Fruit fly (Drosophila melanogaster) whole organism, embryonic: ENCODE measurements around the gene Eip75B.
A peak's percentile ranks its signal among the peaks of the same experiment; 100 is the strongest.

Experiments
- Atf6 ChIP-seq: fragments of 200-800 bp; sonication (Bioruptor generic); IDR thresholded peaks from 2 replicates; pipeline ENCODE4 v1.3.6; 2022; ENCODE audit warnings: missing biosample characterization, missing genetic modification characterization
- Blimp-1 ChIP-seq: fragments of 200-800 bp; sonication (Bioruptor generic); optimal IDR thresholded peaks from 3 replicates; lab custom pipeline; 2018; ENCODE audit warnings: missing biosample characterization, missing genetic modification characterization, mild to moderate bottlenecking, moderate library complexity, missing genetic modification reagents
- CG11696 ChIP-seq: fragments of 200-800 bp; sonication (Bioruptor generic); IDR thresholded peaks from 2 replicates; pipeline ENCODE4 v1.3.6; 2022; ENCODE audit warnings: missing biosample characterization, missing genetic modification characterization
- CG14014 ChIP-seq: fragments of 200-800 bp; sonication (Bioruptor generic); IDR thresholded peaks from 2 replicates; pipeline ENCODE4 v1.3.6; 2022; ENCODE audit warnings: missing biosample characterization, missing genetic modification characterization
- CG14710 ChIP-seq: fragments of 200-800 bp; sonication (Bioruptor generic); optimal IDR thresholded peaks from 3 replicates; lab custom pipeline; 2019; ENCODE audit warnings: missing biosample characterization, mild to moderate bottlenecking, missing genetic modification characterization, moderate library complexity
- CG1602 ChIP-seq: fragments of 200-800 bp; sonication (Bioruptor generic); optimal IDR thresholded peaks from 3 replicates; lab custom pipeline; 2016; ENCODE audit warnings: missing biosample characterization, missing genetic modification characterization
- CG17328 ChIP-seq: fragments of 200-800 bp; sonication (Bioruptor generic); IDR thresholded peaks from 2 replicates; pipeline ENCODE4 v1.3.6; 2022; ENCODE audit warnings: missing biosample characterization, missing genetic modification characterization
- CG17829 ChIP-seq: fragments of 200-800 bp; optimal IDR thresholded peaks from 2 replicates; lab custom pipeline; 2019; ENCODE audit warnings: missing biosample characterization, mild to moderate bottlenecking, missing genetic modification characterization, moderate library complexity
- CG18011 ChIP-seq: fragments of 200-800 bp; sonication (Bioruptor generic); optimal IDR thresholded peaks from 2 replicates; lab custom pipeline; 2017; ENCODE audit warnings: missing biosample characterization, missing genetic modification characterization, mild to moderate bottlenecking, moderate library complexity, missing genotype
- CG1832 ChIP-seq: fragments of 200-800 bp; sonication (Bioruptor generic); optimal IDR thresholded peaks from 2 replicates; lab custom pipeline; 2017; ENCODE audit warnings: missing biosample characterization, mild to moderate bottlenecking, missing genetic modification characterization, inconsistent platforms
- CG3065 ChIP-seq: fragments of 200-800 bp; sonication (Bioruptor generic); optimal IDR thresholded peaks from 2 replicates; lab custom pipeline; 2016; ENCODE audit warnings: missing biosample characterization, missing genetic modification characterization
- CG33213 ChIP-seq: fragments of 200-800 bp; sonication (Bioruptor generic); optimal IDR thresholded peaks from 3 replicates; lab custom pipeline; 2016; ENCODE audit warnings: missing biosample characterization, missing genetic modification characterization
- CG34224 ChIP-seq: fragments of 200-800 bp; sonication (Bioruptor generic); IDR thresholded peaks from 3 replicates; pipeline ENCODE4 v1.3.6; 2022; ENCODE audit warnings: missing biosample characterization, missing genetic modification characterization; ENCODE audit not compliant: partially characterized antibody
- CG4617 ChIP-seq: fragments of 200-800 bp; sonication (Bioruptor generic); optimal IDR thresholded peaks from 3 replicates; lab custom pipeline; 2016; ENCODE audit warnings: missing biosample characterization, missing genetic modification characterization, borderline replicate concordance
- CG7556 ChIP-seq: fragments of 200-800 bp; sonication (Bioruptor generic); optimal IDR thresholded peaks from 2 replicates; lab custom pipeline; 2017; ENCODE audit warnings: missing biosample characterization, mild to moderate bottlenecking, missing genetic modification characterization
- CG9876 ChIP-seq: fragments of 200-800 bp; sonication (Bioruptor generic); optimal IDR thresholded peaks from 2 replicates; lab custom pipeline; 2016; ENCODE audit warnings: missing biosample characterization, missing genetic modification characterization
- Hmr ChIP-seq: fragments of 200-800 bp; sonication (Bioruptor generic); optimal IDR thresholded peaks from 3 replicates; lab custom pipeline; 2017; ENCODE audit warnings: mild to moderate bottlenecking, missing biosample characterization, missing genetic modification reagents, missing genetic modification characterization
- Hr3 ChIP-seq: fragments of 200-800 bp; sonication (Bioruptor generic); optimal IDR thresholded peaks from 3 replicates; lab custom pipeline; 2016; ENCODE audit warnings: missing biosample characterization, missing genetic modification characterization
- Hr51 ChIP-seq, 2 experiments: fragments of 200-800 bp; sonication (Bioruptor generic); optimal IDR thresholded peaks; 2 replicates in 1 of 2; 3 replicates in 1 of 2; lab custom pipeline; 2016 to 2018; ENCODE audit warnings: missing biosample characterization in 2 of 2, missing genetic modification characterization in 2 of 2, mild to moderate bottlenecking in 1 of 2, moderate library complexity in 1 of 2
- Hsf ChIP-seq: fragments of 200-800 bp; sonication (Bioruptor generic); optimal IDR thresholded peaks from 3 replicates; lab custom pipeline; 2016; ENCODE audit warnings: missing biosample characterization, missing genetic modification characterization
- Lim3 ChIP-seq: fragments of 200-800 bp; sonication (Bioruptor generic); IDR thresholded peaks from 2 replicates; pipeline ENCODE4 v1.3.6; 2022; ENCODE audit warnings: missing biosample characterization, missing genetic modification characterization
- Myb ChIP-seq: fragments of 200-800 bp; sonication (Bioruptor generic); optimal IDR thresholded peaks from 2 replicates; lab custom pipeline; 2016; ENCODE audit warnings: missing biosample characterization, missing genetic modification characterization
- NC2α ChIP-seq: fragments of 200-800 bp; sonication (Bioruptor generic); optimal IDR thresholded peaks from 2 replicates; lab custom pipeline; 2016; ENCODE audit warnings: missing biosample characterization, missing genetic modification characterization
- NfI ChIP-seq: fragments of 200-800 bp; sonication (Bioruptor generic); optimal IDR thresholded peaks from 3 replicates; lab custom pipeline; 2018; ENCODE audit warnings: missing biosample characterization, mild to moderate bottlenecking, missing genetic modification characterization, moderate library complexity
- Ptx1 ChIP-seq: fragments of 200-800 bp; sonication (Bioruptor generic); IDR thresholded peaks from 2 replicates; pipeline ENCODE4 v1.3.6; 2022; ENCODE audit warnings: missing biosample characterization, missing genetic modification characterization
- Side ChIP-seq: fragments of 200-800 bp; sonication (Bioruptor generic); optimal IDR thresholded peaks from 2 replicates; lab custom pipeline; 2016; ENCODE audit warnings: missing biosample characterization, missing genetic modification characterization
- ac ChIP-seq: fragments of 200-800 bp; sonication (Bioruptor generic); optimal IDR thresholded peaks from 3 replicates; lab custom pipeline; 2017; ENCODE audit warnings: missing biosample characterization, mild to moderate bottlenecking, missing genetic modification characterization
- al ChIP-seq: fragments of 200-800 bp; sonication (Bioruptor generic); IDR thresholded peaks from 2 replicates; pipeline ENCODE4 v1.3.6; 2022; ENCODE audit warnings: missing biosample characterization, missing genetic modification characterization
- caup ChIP-seq: fragments of 200-800 bp; sonication (Bioruptor generic); optimal IDR thresholded peaks from 3 replicates; lab custom pipeline; 2017; ENCODE audit warnings: missing biosample characterization, mild to moderate bottlenecking, missing genetic modification characterization, moderate library complexity; ENCODE audit not compliant: severe bottlenecking
- chif ChIP-seq, 2 experiments: fragments of 200-800 bp; sonication (Bioruptor generic); optimal IDR thresholded peaks; 3 replicates each; lab custom pipeline; 2016; ENCODE audit warnings: missing biosample characterization in 2 of 2, missing genetic modification characterization in 2 of 2
- chinmo ChIP-seq: fragments of 200-800 bp; sonication (Bioruptor generic); IDR thresholded peaks from 4 replicates; pipeline ENCODE4 v1.3.6; 2022; ENCODE audit warnings: missing biosample characterization, missing genetic modification characterization; ENCODE audit not compliant: partially characterized antibody
- chn ChIP-seq: fragments of 200-800 bp; sonication (Bioruptor generic); optimal IDR thresholded peaks from 2 replicates; lab custom pipeline; 2016; ENCODE audit warnings: missing biosample characterization, missing genetic modification characterization
- crc ChIP-seq: fragments of 200-800 bp; sonication (Bioruptor generic); optimal IDR thresholded peaks from 2 replicates; lab custom pipeline; 2016; ENCODE audit warnings: missing biosample characterization, missing genetic modification characterization
- crp ChIP-seq, 2 experiments: fragments of 200-800 bp; sonication (Bioruptor generic); optimal IDR thresholded peaks; 2 replicates in 1 of 2; 3 replicates in 1 of 2; lab custom pipeline; 2017; ENCODE audit warnings: missing biosample characterization in 2 of 2, missing genetic modification characterization in 2 of 2, mild to moderate bottlenecking in 1 of 2, moderate library complexity in 1 of 2
- ewg ChIP-seq: fragments of 200-800 bp; sonication (Bioruptor generic); optimal IDR thresholded peaks from 3 replicates; lab custom pipeline; 2017; ENCODE audit warnings: mild to moderate bottlenecking, missing biosample characterization, missing genetic modification reagents, missing genetic modification characterization
- kay ChIP-seq: fragments of 200-800 bp; sonication (Bioruptor generic); optimal IDR thresholded peaks from 2 replicates; lab custom pipeline; 2016; ENCODE audit warnings: missing biosample characterization, missing genetic modification characterization
- knrl ChIP-seq: fragments of 200-800 bp; sonication (Bioruptor generic); IDR thresholded peaks from 3 replicates; pipeline ENCODE4 v1.3.6; 2022; ENCODE audit warnings: missing biosample characterization, missing genetic modification characterization; ENCODE audit not compliant: partially characterized antibody
- lbe ChIP-seq: fragments of 200-800 bp; sonication (Bioruptor generic); optimal IDR thresholded peaks from 2 replicates; lab custom pipeline; 2016; ENCODE audit warnings: missing biosample characterization, mild to moderate bottlenecking, missing genetic modification characterization
- lilli ChIP-seq: fragments of 200-800 bp; sonication (Bioruptor generic); optimal IDR thresholded peaks from 3 replicates; lab custom pipeline; 2016; ENCODE audit warnings: missing biosample characterization, missing genetic modification characterization
- mam ChIP-seq: fragments of 200-800 bp; sonication (Bioruptor generic); optimal IDR thresholded peaks from 3 replicates; lab custom pipeline; 2016; ENCODE audit warnings: missing biosample characterization, missing genetic modification characterization
- pan ChIP-seq, 4 experiments: fragments of >200 bp in 3 of 4; fragments of 200-800 bp in 1 of 4; sonication (Bioruptor generic) in 1 of 4; optimal IDR thresholded peaks in 3 of 4; IDR thresholded peaks in 1 of 4; 2 replicates each; pipeline versions ENCODE4 v1.3.6 to Lab custom; 2017 to 2022; ENCODE audit warnings: missing biosample characterization in 2 of 4, missing genetic modification characterization in 2 of 4, mixed read lengths in 1 of 4
- pum ChIP-seq: fragments of 200-800 bp; sonication (Bioruptor generic); optimal IDR thresholded peaks from 2 replicates; lab custom pipeline; 2016; ENCODE audit warnings: missing biosample characterization, missing genetic modification characterization
- ranshi ChIP-seq: fragments of 200-800 bp; sonication (Bioruptor generic); IDR thresholded peaks from 2 replicates; pipeline ENCODE4 v1.3.6; 2022; ENCODE audit warnings: missing biosample characterization, missing genetic modification characterization
- run ChIP-seq: fragments of 200-800 bp; sonication (Bioruptor generic); optimal IDR thresholded peaks from 3 replicates; lab custom pipeline; 2018; ENCODE audit warnings: missing biosample characterization, mild to moderate bottlenecking, missing genetic modification characterization
- sim ChIP-seq: fragments of 200-800 bp; sonication (Bioruptor generic); IDR thresholded peaks from 2 replicates; pipeline ENCODE4 v1.3.6; 2022; ENCODE audit warnings: missing biosample characterization, missing genetic modification characterization
- tgo ChIP-seq: fragments of 200-800 bp; sonication (Bioruptor generic); IDR thresholded peaks from 3 replicates; pipeline ENCODE4 v1.3.6; 2022; ENCODE audit warnings: missing biosample characterization, missing genetic modification characterization
- tup ChIP-seq: fragments of 200-800 bp; sonication (Bioruptor generic); optimal IDR thresholded peaks from 2 replicates; lab custom pipeline; 2016; ENCODE audit warnings: missing biosample characterization, mild to moderate bottlenecking, missing genetic modification characterization, moderate library complexity

Gene Eip75B

DNA sequence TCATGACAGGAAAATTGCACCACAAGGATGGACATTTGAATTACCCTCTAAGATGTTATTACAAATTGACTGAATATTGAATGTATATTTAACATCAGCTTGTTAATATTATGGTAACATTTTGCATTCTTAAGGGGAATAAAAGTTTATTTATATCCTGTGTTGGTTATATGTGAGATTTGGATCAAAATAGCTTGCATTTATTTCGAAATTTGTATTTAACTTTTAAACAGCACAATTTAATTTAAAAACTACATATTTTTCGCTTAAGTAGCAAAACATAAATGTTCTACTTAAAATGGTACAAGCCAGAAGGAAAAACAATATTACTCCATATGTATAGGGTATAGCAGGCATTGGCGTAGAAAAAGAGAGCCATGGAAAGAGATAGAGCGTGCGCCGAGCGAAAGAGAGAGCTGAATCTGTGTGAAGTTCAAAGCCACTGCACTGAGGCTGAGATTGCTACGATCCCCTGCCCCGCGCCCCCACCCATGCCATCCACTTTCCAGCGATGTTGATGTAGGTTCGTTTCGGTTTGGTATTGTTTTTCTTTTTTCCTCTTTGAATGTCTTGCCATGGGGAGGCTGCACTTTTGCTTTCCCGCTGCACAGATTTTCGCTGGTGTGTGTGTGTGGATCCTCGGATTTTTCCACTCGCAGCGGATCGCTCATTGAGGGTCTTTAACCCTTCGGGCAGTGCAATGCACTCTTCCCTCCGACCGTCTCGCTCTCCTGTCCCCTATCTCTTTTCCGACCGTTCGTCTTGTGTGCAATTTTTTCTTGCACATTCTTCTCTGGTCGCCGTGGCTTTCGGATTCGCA is 59.2 kb downstream of the Eip75B start (continued):
- no peak for TF ChIP-seq CG34224
- TF ChIP-seq ac (GFP tag; lab: Kevin White, UChicago), result peak; percentile 71
- TF ChIP-seq lilli (GFP tag; lab: Kevin White, UChicago), result peak; percentile 77
- peak; percentile 60 for TF ChIP-seq CG1832
- TF ChIP-seq mam, result peak; percentile 31
- peak; percentile 54 for TF ChIP-seq NC2α (GFP tag; lab: Kevin White, UChicago)
- TF ChIP-seq Blimp-1 (GFP tag; lab: Kevin White, UChicago), result peak; percentile 88
- TF ChIP-seq Hr51 (GFP tag; optimal IDR thresholded peaks at IDR 0.05; lab: Kevin White, UChicago), result peak; percentile 35 to 74
- peak; percentile 31; the same call in 1 of the 2 replicates for TF ChIP-seq Atf6 (GFP tag; lab: Robert Waterston, UW)
- 0 out of 2 replicates have a peak, but pooled peaks have one; percentile 13 for TF ChIP-seq CG11696
- TF ChIP-seq CG18011, result peak; percentile 28
- peak; percentile 66 for TF ChIP-seq chn (GFP tag; lab: Kevin White, UChicago)
- peak; percentile 89 for TF ChIP-seq CG1602 (GFP tag; lab: Kevin White, UChicago)
- TF ChIP-seq Hr3 (GFP tag; lab: Kevin White, UChicago), result peak; percentile 82
- TF ChIP-seq crp (GFP tag; optimal IDR thresholded peaks at IDR 0.05; lab: Kevin White, UChicago), result peak in 1 of 2 experiments; percentile 29
- peak; percentile 60 for TF ChIP-seq crc
- peak; percentile 68 for TF ChIP-seq kay (GFP tag; lab: Kevin White, UChicago)
- TF ChIP-seq CG9876 (GFP tag; lab: Kevin White, UChicago), result peak; percentile 13
- TF ChIP-seq pan (optimal IDR thresholded peaks at IDR 0.05; lab: Kevin White, UChicago), result peak in 1 of 2 experiments; percentile 80
- peak; percentile 38 to 75 for TF ChIP-seq pan (GFP tag; optimal IDR thresholded peaks at IDR 0.05 in 1 of 2, IDR thresholded peaks at IDR 0.05 in 1 of 2)
- TF ChIP-seq lbe (GFP tag; lab: Kevin White, UChicago), result no peak
- TF ChIP-seq ewg, result peak; percentile 71
- TF ChIP-seq CG14710 (tag; lab: Kevin White, UChicago), result peak; percentile 95
- no peak for TF ChIP-seq Lim3 (GFP tag; lab: Robert Waterston, UW)
- peak; percentile 91 for TF ChIP-seq CG7556
- no peak for TF ChIP-seq CG33213
- TF ChIP-seq NfI (GFP tag; lab: Kevin White, UChicago), result peak; percentile 60
- TF ChIP-seq CG4617, result peak; percentile 25
- TF ChIP-seq tgo (GFP tag; lab: Robert Waterston, UW), result peak; percentile 35; the same call in 1 of the 3 replicates
- no peak for TF ChIP-seq al
- TF ChIP-seq run (tag; lab: Kevin White, UChicago), result no peak
- TF ChIP-seq Side (GFP tag; lab: Kevin White, UChicago), result peak; percentile 84
- peak; percentile 72 for TF ChIP-seq CG17328
- peak; percentile 61 for TF ChIP-seq Ptx1 (GFP tag; lab: Robert Waterston, UW)
- peak; percentile 30 for TF ChIP-seq caup (GFP tag; lab: Kevin White, UChicago)
- 0 out of 2 replicates have a peak, but pooled peaks have one; percentile 18 for TF ChIP-seq CG14014 (GFP tag; lab: Robert Waterston, UW)
- TF ChIP-seq Hmr, result peak; percentile 52
- TF ChIP-seq CG17829 (tag; lab: Kevin White, UChicago), result peak; percentile 95
- TF ChIP-seq Myb (GFP tag; lab: Kevin White, UChicago), result peak; percentile 32
- no peak for TF ChIP-seq tup (GFP tag; lab: Kevin White, UChicago)
- peak; percentile 49; the same call in 1 of the 2 replicates for TF ChIP-seq ranshi
- peak; percentile 77; the same call in 2 of the 4 replicates for TF ChIP-seq chinmo
- TF ChIP-seq sim, result 0 out of 2 replicates have a peak, but pooled peaks have one; percentile 37
- no peak for TF ChIP-seq knrl (GFP tag; lab: Robert Waterston, UW)
- TF ChIP-seq Hsf (GFP tag; lab: Kevin White, UChicago), result peak; percentile 86
- TF ChIP-seq CG3065 (GFP tag; lab: Kevin White, UChicago), result peak; percentile 57
- TF ChIP-seq pum (GFP tag; lab: Kevin White, UChicago), result peak; percentile 85
- peak; percentile 77 to 93 for TF ChIP-seq chif (GFP tag; optimal IDR thresholded peaks at IDR 0.05; lab: Kevin White, UChicago)
